Fruit fly (Drosophila melanogaster): ENCODE data around the gene CG14543.
A peak's percentile ranks its signal among the peaks of the same experiment; 100 is the strongest.

DNA sequence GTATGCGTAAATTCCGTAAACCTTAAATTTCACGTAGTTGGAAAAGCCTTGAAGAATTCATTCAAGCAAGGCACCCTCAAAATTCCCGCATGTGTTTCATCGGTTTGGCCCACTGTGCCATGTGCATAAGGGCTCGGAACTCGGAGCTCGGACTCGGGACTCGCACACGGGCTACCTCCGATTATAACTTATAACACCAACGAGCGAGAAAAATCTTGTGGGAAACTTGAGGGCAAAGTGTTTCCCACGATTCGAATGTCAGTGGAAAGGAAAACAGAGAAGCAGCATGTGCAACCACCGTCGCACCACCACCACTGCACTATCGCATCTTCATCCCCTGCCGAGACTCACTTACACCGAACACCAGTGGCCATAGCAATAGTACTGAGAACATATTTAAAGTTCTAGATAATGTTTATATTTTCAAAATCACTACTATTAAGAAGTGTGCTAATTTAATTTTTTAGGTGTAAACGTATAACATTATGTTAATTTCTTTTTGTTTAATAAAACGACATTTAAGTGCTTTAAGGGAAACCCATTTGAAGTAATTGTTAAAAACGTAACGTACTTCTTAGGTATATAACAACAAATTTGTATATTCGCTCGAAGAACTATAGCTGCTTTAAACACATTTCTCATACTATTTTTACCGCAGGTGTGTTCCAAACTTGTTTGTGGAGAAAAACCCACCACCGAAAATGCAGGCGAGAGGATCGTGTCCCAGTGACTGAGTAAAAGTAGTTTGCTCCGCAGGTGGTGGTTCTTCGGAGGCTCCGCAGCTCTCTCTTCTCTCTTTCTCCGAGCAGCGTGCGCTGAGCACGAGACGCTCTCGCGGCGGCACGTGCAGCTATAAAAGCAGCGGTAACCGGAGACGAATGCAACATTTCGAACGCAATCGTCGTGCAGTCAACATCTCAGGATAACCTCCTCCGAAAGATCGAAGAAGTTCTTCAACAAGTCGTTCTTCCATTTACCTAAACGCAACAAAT, 20.0 kb upstream of the CG14543 start:
- TF ChIP-seq Snoo (tag; optimal IDR thresholded peaks at IDR 0.05) (peak; percentile 88), CG12605 (GFP tag; IDR thresholded peaks at IDR 0.05) (peak; percentile 53), Ets98B (GFP tag; IDR thresholded peaks at IDR 0.05) (peak; percentile 20; the same call in 1 of the 2 replicates), CG8301 (tag; optimal IDR thresholded peaks at IDR 0.05) (peak; percentile 92), Pif1B (GFP tag; optimal IDR thresholded peaks at IDR 0.05) (peak; percentile 90)

Data from whole organism, pupa.